Fruit fly (Drosophila melanogaster): ENCODE data around the gene CG6276.

DNA sequence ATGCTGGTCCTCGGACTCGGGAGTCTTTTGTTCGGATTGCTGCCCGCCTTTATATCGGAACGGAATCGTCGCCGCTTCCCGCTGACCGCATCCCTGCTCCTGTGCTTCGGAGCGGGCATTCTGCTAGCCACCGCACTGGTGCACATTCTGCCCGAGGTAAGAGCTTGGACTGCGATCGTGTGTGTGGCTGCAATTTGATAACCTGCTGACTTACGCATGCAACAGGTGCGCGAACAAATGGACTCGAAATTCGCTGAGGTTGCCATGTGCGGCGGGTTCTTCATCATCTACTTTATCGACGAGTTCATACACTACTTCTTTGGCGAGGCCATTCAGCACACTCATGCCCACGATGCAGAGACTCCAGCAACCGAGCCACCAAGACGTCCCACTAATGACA lies 51.0 kb downstream of the CG6276 start:
- no peak for TF ChIP-seq ind (GFP tag; optimal IDR thresholded peaks at IDR 0.05)
- TF ChIP-seq CG1832 (GFP tag; optimal IDR thresholded peaks at IDR 0.05): no peak
- TF ChIP-seq CG31388 (GFP tag; optimal IDR thresholded peaks at IDR 0.05): no peak
- no peak for TF ChIP-seq luna (GFP tag; optimal IDR thresholded peaks at IDR 0.05)
- TF ChIP-seq hbn (GFP tag; IDR thresholded peaks at IDR 0.05; ENCODE audit: partially characterized antibody): no peak
- TF ChIP-seq Xrp1 (GFP tag; IDR thresholded peaks at IDR 0.05): no peak
- TF ChIP-seq CG16815 (GFP tag; optimal IDR thresholded peaks at IDR 0.05): no peak
- no peak for TF ChIP-seq HmgD (GFP tag; optimal IDR thresholded peaks at IDR 0.05)
- TF ChIP-seq CG8281 (tag; optimal IDR thresholded peaks at IDR 0.05): no peak

All from whole organism, embryonic.